Fruit fly (Drosophila melanogaster) whole organism, embryonic: Measurements from ENCODE around the gene CG9733.

Experiments
- B-H2 ChIP-seq: fragments of 200-800 bp; sonication (Bioruptor generic); optimal IDR thresholded peaks from 2 replicates; lab custom pipeline; 2018; ENCODE audit warnings: missing biosample characterization, mild to moderate bottlenecking, missing genetic modification characterization
- Bteb2 ChIP-seq: fragments of 200-800 bp; sonication (Bioruptor generic); optimal IDR thresholded peaks from 2 replicates; lab custom pipeline; 2016; ENCODE audit warnings: missing biosample characterization, missing genetic modification characterization
- CG10209 ChIP-seq: fragments of 200-800 bp; sonication (Bioruptor generic); optimal IDR thresholded peaks from 3 replicates; lab custom pipeline; 2017; ENCODE audit warnings: missing biosample characterization, mild to moderate bottlenecking, missing genetic modification characterization, missing genetic modification reagents
- CG10959 ChIP-seq: fragments of 200-800 bp; sonication (Bioruptor generic); IDR thresholded peaks from 2 replicates; pipeline ENCODE4 v1.3.6; 2022; ENCODE audit warnings: missing biosample characterization, missing genetic modification characterization
- CG12942 ChIP-seq: fragments of 200-800 bp; sonication (Bioruptor generic); optimal IDR thresholded peaks from 3 replicates; lab custom pipeline; 2016; ENCODE audit warnings: missing biosample characterization, missing genetic modification characterization
- CG14050 ChIP-seq: fragments of 200-800 bp; sonication (Bioruptor generic); IDR thresholded peaks from 3 replicates; pipeline ENCODE4 v1.3.6; 2022; ENCODE audit warnings: missing biosample characterization, missing genetic modification characterization
- CG1529 ChIP-seq: fragments of 200-800 bp; sonication (Bioruptor generic); optimal IDR thresholded peaks from 3 replicates; lab custom pipeline; 2018; ENCODE audit warnings: missing biosample characterization, missing genetic modification characterization
- CG16815 ChIP-seq: fragments of 200-800 bp; sonication (Bioruptor generic); optimal IDR thresholded peaks from 3 replicates; lab custom pipeline; 2017; ENCODE audit warnings: missing biosample characterization, mild to moderate bottlenecking, missing genetic modification characterization
- CG17385 ChIP-seq: fragments of 200-800 bp; sonication (Bioruptor generic); optimal IDR thresholded peaks from 3 replicates; lab custom pipeline; 2018; ENCODE audit warnings: missing biosample characterization, mild to moderate bottlenecking, missing genetic modification characterization
- CG17802 ChIP-seq: fragments of 200-800 bp; sonication (Bioruptor generic); optimal IDR thresholded peaks from 2 replicates; lab custom pipeline; 2018; ENCODE audit warnings: missing biosample characterization, mild to moderate bottlenecking, missing genetic modification characterization, moderate library complexity
- CG17912 ChIP-seq: fragments of 200-800 bp; sonication (Bioruptor generic); optimal IDR thresholded peaks from 2 replicates; lab custom pipeline; 2018; ENCODE audit warnings: missing biosample characterization, mild to moderate bottlenecking, missing genetic modification characterization
- CG18619 ChIP-seq: fragments of 200-800 bp; sonication (Bioruptor generic); optimal IDR thresholded peaks from 3 replicates; lab custom pipeline; 2017; ENCODE audit warnings: missing biosample characterization, mild to moderate bottlenecking, missing genetic modification characterization
- CG31441 ChIP-seq: fragments of 200-800 bp; sonication (Bioruptor generic); IDR thresholded peaks from 2 replicates; pipeline ENCODE4 v1.3.6; 2022; ENCODE audit warnings: missing biosample characterization, missing genetic modification characterization
- CG3838 ChIP-seq: fragments of 200-800 bp; sonication (Bioruptor generic); optimal IDR thresholded peaks from 3 replicates; lab custom pipeline; 2016; ENCODE audit warnings: missing biosample characterization, missing genetic modification characterization
- CG4820 ChIP-seq: fragments of 200-800 bp; sonication (Bioruptor generic); optimal IDR thresholded peaks from 3 replicates; lab custom pipeline; 2016; ENCODE audit warnings: missing biosample characterization, missing genetic modification characterization
- CG6654 ChIP-seq: fragments of 200-800 bp; sonication (Bioruptor generic); optimal IDR thresholded peaks from 2 replicates; lab custom pipeline; 2017; ENCODE audit warnings: missing biosample characterization, mild to moderate bottlenecking, missing genetic modification characterization
- CG6854 ChIP-seq: fragments of 200-800 bp; sonication (Bioruptor generic); optimal IDR thresholded peaks from 3 replicates; lab custom pipeline; 2017; ENCODE audit warnings: missing biosample characterization, mild to moderate bottlenecking, missing genetic modification characterization
- CG8281 ChIP-seq: fragments of 200-800 bp; sonication (Bioruptor generic); optimal IDR thresholded peaks from 2 replicates; lab custom pipeline; 2018; ENCODE audit warnings: missing biosample characterization, mild to moderate bottlenecking, missing genetic modification characterization, moderate library complexity
- CG9817 ChIP-seq: fragments of 200-800 bp; sonication (Bioruptor generic); optimal IDR thresholded peaks from 2 replicates; lab custom pipeline; 2018; ENCODE audit warnings: missing biosample characterization, mild to moderate bottlenecking, missing genetic modification characterization, moderate library complexity
- Chrac-16 ChIP-seq: fragments of 200-800 bp; sonication (Bioruptor generic); optimal IDR thresholded peaks from 3 replicates; lab custom pipeline; 2016; ENCODE audit warnings: missing biosample characterization, missing genetic modification characterization
- CkIIα-i1 ChIP-seq: fragments of 200-800 bp; sonication (Bioruptor generic); IDR thresholded peaks from 2 replicates; pipeline ENCODE4 v1.3.6; 2022; ENCODE audit warnings: missing biosample characterization, missing genetic modification characterization
- D ChIP-seq, 2 experiments: fragments of 200-800 bp in 1 of 2; fragments of >200 bp in 1 of 2; sonication (Bioruptor generic) in 1 of 2; optimal IDR thresholded peaks; 2 replicates in 1 of 2; 3 replicates in 1 of 2; lab custom pipeline; 2017; ENCODE audit warnings: mild to moderate bottlenecking in 1 of 2, missing biosample characterization in 1 of 2, missing genetic modification characterization in 1 of 2, missing genetic modification reagents in 1 of 2
- Dbx ChIP-seq: fragments of 200-800 bp; sonication (Bioruptor generic); IDR thresholded peaks from 3 replicates; pipeline ENCODE4 v1.3.6; 2022; ENCODE audit warnings: missing biosample characterization, missing genetic modification characterization
- Dll ChIP-seq: fragments of 200-800 bp; sonication (Bioruptor generic); IDR thresholded peaks from 4 replicates; pipeline ENCODE4 v1.3.6; 2022; ENCODE audit warnings: missing biosample characterization, missing genetic modification characterization; ENCODE audit not compliant: partially characterized antibody
- Doc3 ChIP-seq: fragments of 200-800 bp; sonication (Bioruptor generic); IDR thresholded peaks from 3 replicates; pipeline ENCODE4 v1.3.6; 2022; ENCODE audit warnings: missing biosample characterization, missing genetic modification characterization; ENCODE audit not compliant: partially characterized antibody
- Elba2 ChIP-seq: fragments of 200-800 bp; sonication (Bioruptor generic); optimal IDR thresholded peaks from 3 replicates; lab custom pipeline; 2016; ENCODE audit warnings: missing biosample characterization, missing genetic modification characterization
- Fer2 ChIP-seq: fragments of 200-800 bp; sonication (Bioruptor generic); optimal IDR thresholded peaks from 2 replicates; lab custom pipeline; 2018; ENCODE audit warnings: missing biosample characterization, mild to moderate bottlenecking, missing genetic modification characterization, moderate library complexity
- H2.0 ChIP-seq: fragments of 200-800 bp; sonication (Bioruptor generic); IDR thresholded peaks from 2 replicates; pipeline ENCODE4 v1.3.6; 2022; ENCODE audit warnings: missing biosample characterization, missing genetic modification characterization
- HmgZ ChIP-seq: fragments of 200-800 bp; sonication (Bioruptor generic); optimal IDR thresholded peaks from 2 replicates; lab custom pipeline; 2018; ENCODE audit warnings: missing biosample characterization, mild to moderate bottlenecking, missing genetic modification characterization
- Myb ChIP-seq: fragments of 200-800 bp; sonication (Bioruptor generic); optimal IDR thresholded peaks from 2 replicates; lab custom pipeline; 2016; ENCODE audit warnings: missing biosample characterization, missing genetic modification characterization
- Optix ChIP-seq: fragments of 200-800 bp; sonication (Bioruptor generic); IDR thresholded peaks from 3 replicates; pipeline ENCODE4 v1.3.6; 2022; ENCODE audit warnings: missing biosample characterization, missing genetic modification characterization
- YL-1 ChIP-seq: fragments of 200-800 bp; sonication (Bioruptor generic); optimal IDR thresholded peaks from 3 replicates; lab custom pipeline; 2017; ENCODE audit warnings: missing biosample characterization, mild to moderate bottlenecking, missing genetic modification characterization
- ab ChIP-seq: fragments of 200-800 bp; sonication (Bioruptor generic); optimal IDR thresholded peaks from 2 replicates; lab custom pipeline; 2016; ENCODE audit warnings: missing biosample characterization, missing genetic modification characterization
- ase ChIP-seq: fragments of 200-800 bp; sonication (Bioruptor generic); IDR thresholded peaks from 3 replicates; pipeline ENCODE4 v1.3.6; 2022; ENCODE audit warnings: missing biosample characterization, missing genetic modification characterization
- bowl ChIP-seq: fragments of 200-800 bp; sonication (Bioruptor generic); IDR thresholded peaks from 2 replicates; pipeline ENCODE4 v1.3.6; 2022; ENCODE audit warnings: missing biosample characterization, missing genetic modification characterization
- emc ChIP-seq: fragments of 200-800 bp; sonication (Bioruptor generic); optimal IDR thresholded peaks from 2 replicates; lab custom pipeline; 2016; ENCODE audit warnings: missing biosample characterization, missing genetic modification characterization
- fd102C ChIP-seq: fragments of 200-800 bp; sonication (Bioruptor generic); optimal IDR thresholded peaks from 2 replicates; lab custom pipeline; 2018; ENCODE audit warnings: missing biosample characterization, mild to moderate bottlenecking, missing genetic modification characterization, moderate library complexity
- grn ChIP-seq: fragments of 200-800 bp; sonication (Bioruptor generic); optimal IDR thresholded peaks from 3 replicates; lab custom pipeline; 2017; ENCODE audit warnings: missing biosample characterization, missing genetic modification characterization
- jumu ChIP-seq: fragments of 200-800 bp; sonication (Bioruptor generic); optimal IDR thresholded peaks from 3 replicates; lab custom pipeline; 2016; ENCODE audit warnings: missing biosample characterization, missing genetic modification characterization
- klu ChIP-seq: fragments of 200-800 bp; sonication (Bioruptor generic); IDR thresholded peaks from 2 replicates; pipeline ENCODE4 v1.3.6; 2022; ENCODE audit warnings: missing biosample characterization, missing genetic modification characterization
- nom ChIP-seq: fragments of 200-800 bp; sonication (Bioruptor generic); optimal IDR thresholded peaks from 2 replicates; lab custom pipeline; 2017; ENCODE audit warnings: missing biosample characterization, missing genetic modification characterization, mild to moderate bottlenecking, moderate library complexity, missing genetic modification reagents
- otp ChIP-seq: fragments of 200-800 bp; sonication (Bioruptor generic); IDR thresholded peaks from 3 replicates; pipeline ENCODE4, ENCODE4 v1.3.6; 2022; ENCODE audit warnings: missing biosample characterization, missing genetic modification characterization
- phol ChIP-seq: fragments of 200-800 bp; sonication (Bioruptor generic); optimal IDR thresholded peaks from 3 replicates; lab custom pipeline; 2018; ENCODE audit warnings: missing biosample characterization, mild to moderate bottlenecking, missing genetic modification characterization, moderate library complexity
- ranshi ChIP-seq: fragments of 200-800 bp; sonication (Bioruptor generic); IDR thresholded peaks from 2 replicates; pipeline ENCODE4 v1.3.6; 2022; ENCODE audit warnings: missing biosample characterization, missing genetic modification characterization
- slou ChIP-seq: fragments of 200-800 bp; sonication (Bioruptor generic); optimal IDR thresholded peaks from 3 replicates; lab custom pipeline; 2016; ENCODE audit warnings: missing biosample characterization, missing genetic modification characterization
- sob ChIP-seq: fragments of 200-800 bp; sonication (Bioruptor generic); IDR thresholded peaks from 2 replicates; pipeline ENCODE4 v1.3.6; 2022; ENCODE audit warnings: missing biosample characterization, missing genetic modification characterization
- sqz ChIP-seq: fragments of 200-800 bp; sonication (Bioruptor generic); optimal IDR thresholded peaks from 3 replicates; lab custom pipeline; 2018; ENCODE audit warnings: missing biosample characterization, mild to moderate bottlenecking, missing genetic modification characterization
- tx ChIP-seq: fragments of 200-800 bp; sonication (Bioruptor generic); optimal IDR thresholded peaks from 2 replicates; lab custom pipeline; 2016; ENCODE audit warnings: missing biosample characterization, missing genetic modification characterization
- unpg ChIP-seq: fragments of 200-800 bp; sonication (Bioruptor generic); optimal IDR thresholded peaks from 3 replicates; lab custom pipeline; 2018; ENCODE audit warnings: missing biosample characterization, mild to moderate bottlenecking, missing genetic modification characterization, moderate library complexity

Gene CG9733

DNA sequence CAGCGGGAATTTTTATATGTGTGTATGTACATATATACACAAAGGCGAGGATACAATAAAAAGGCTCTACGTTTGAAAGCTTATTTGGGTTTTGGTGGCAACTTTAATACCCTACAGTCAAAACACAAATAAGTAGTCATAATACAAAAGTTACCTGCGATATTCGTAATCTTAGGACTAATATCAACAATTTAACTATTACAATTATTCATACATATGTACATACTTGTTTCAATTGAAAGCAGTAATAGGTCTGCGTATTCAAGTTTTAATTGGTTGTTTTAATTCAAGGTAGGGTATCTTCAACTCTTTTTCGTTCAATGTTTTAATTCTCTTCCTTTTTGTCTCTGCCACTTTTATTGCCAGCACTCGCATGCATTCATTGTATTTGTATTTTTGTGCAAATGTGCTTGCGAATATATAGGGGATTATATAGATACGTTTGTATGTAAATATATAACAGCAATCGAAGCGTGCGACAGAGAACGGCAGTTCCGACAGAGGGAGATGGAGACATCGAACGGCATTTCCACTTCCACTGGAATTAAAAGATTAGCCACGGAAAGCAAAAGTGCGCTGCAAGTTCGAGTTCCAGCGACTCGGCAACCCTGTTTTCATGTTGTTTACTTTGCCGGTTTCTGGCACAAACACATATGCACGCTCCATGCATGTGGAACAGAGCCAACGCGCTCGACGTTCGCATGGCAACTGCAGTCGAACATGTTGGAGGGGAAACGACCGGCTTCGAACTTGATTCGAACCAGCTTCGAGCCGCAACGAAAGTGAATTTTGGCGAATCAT, 30.2 kb upstream of the CG9733 start (continued):
- TF ChIP-seq CG10959 (GFP tag; lab: Robert Waterston, UW): peak; percentile 24; the same call in 1 of the 2 replicates
- TF ChIP-seq B-H2 (GFP tag; lab: Kevin White, UChicago): no peak
- peak; percentile 17; the same call in 1 of the 3 replicates for TF ChIP-seq otp (GFP tag; lab: Robert Waterston, UW)
- TF ChIP-seq CG17912: peak; percentile 50
- no peak for TF ChIP-seq ab (GFP tag; lab: Kevin White, UChicago)
- TF ChIP-seq CG6654: no peak
- TF ChIP-seq CG16815 (GFP tag; lab: Kevin White, UChicago): no peak
- peak; percentile 43; the same call in 1 of the 2 replicates for TF ChIP-seq H2.0
- TF ChIP-seq bowl (GFP tag; lab: Robert Waterston, UW): no peak
- TF ChIP-seq grn (GFP tag; lab: Kevin White, UChicago): no peak
- no peak for TF ChIP-seq HmgZ (tag; lab: Kevin White, UChicago)
- TF ChIP-seq CG4820 (GFP tag; lab: Kevin White, UChicago): peak; percentile 11
- TF ChIP-seq jumu: no peak
- TF ChIP-seq CkIIα-i1 (GFP tag; lab: Robert Waterston, UW): no peak
- no peak for TF ChIP-seq klu (GFP tag; lab: Robert Waterston, UW)
- TF ChIP-seq CG17385 (GFP tag; lab: Kevin White, UChicago): peak; percentile 28
- TF ChIP-seq Myb (GFP tag; lab: Kevin White, UChicago): peak; percentile 16
- TF ChIP-seq tx (GFP tag; lab: Kevin White, UChicago): no peak
- TF ChIP-seq Optix: peak; percentile 58; the same call in 1 of the 3 replicates
- TF ChIP-seq fd102C (GFP tag; lab: Kevin White, UChicago): no peak
- TF ChIP-seq CG10209 (GFP tag; lab: Kevin White, UChicago): no peak
- no peak for TF ChIP-seq Doc3 (GFP tag; lab: Robert Waterston, UW)
- TF ChIP-seq CG12942: peak; percentile 45
- TF ChIP-seq unpg: peak; percentile 59
- TF ChIP-seq Dll (GFP tag; lab: Robert Waterston, UW): no peak
- TF ChIP-seq CG8281 (tag; lab: Kevin White, UChicago): no peak
- no peak for TF ChIP-seq Elba2 (GFP tag; lab: Kevin White, UChicago)
- no peak for TF ChIP-seq CG17802 (tag; lab: Kevin White, UChicago)
- peak; percentile 82 for TF ChIP-seq nom (GFP tag; lab: Kevin White, UChicago)
- no peak for TF ChIP-seq Dbx (GFP tag; lab: Robert Waterston, UW)
- TF ChIP-seq ranshi (GFP tag; lab: Robert Waterston, UW): peak; percentile 48; the same call in 1 of the 2 replicates
- TF ChIP-seq Chrac-16 (GFP tag; lab: Kevin White, UChicago): peak; percentile 29
- peak; percentile 36 for TF ChIP-seq phol (tag; lab: Kevin White, UChicago)
- peak; percentile 31; the same call in 1 of the 2 replicates for TF ChIP-seq sob (GFP tag; lab: Robert Waterston, UW)
- TF ChIP-seq emc (GFP tag; lab: Kevin White, UChicago): no peak
- peak; percentile 39 for TF ChIP-seq CG1529 (GFP tag; lab: Kevin White, UChicago)
- no peak for TF ChIP-seq Bteb2 (GFP tag; lab: Kevin White, UChicago)
- TF ChIP-seq CG3838 (GFP tag; lab: Kevin White, UChicago): no peak
- TF ChIP-seq CG31441 (GFP tag; lab: Robert Waterston, UW): no peak; the same call in 1 of the 2 replicates
- TF ChIP-seq CG18619 (GFP tag; lab: Kevin White, UChicago): peak; percentile 47
- TF ChIP-seq CG14050: 0 out of 3 replicates have a peak, but pooled peaks have one; percentile 14
- TF ChIP-seq CG9817: peak; percentile 27
- TF ChIP-seq CG6854: no peak
- no peak for TF ChIP-seq ase
- no peak for TF ChIP-seq slou (GFP tag; lab: Kevin White, UChicago)
- TF ChIP-seq D (optimal IDR thresholded peaks at IDR 0.05; lab: Kevin White, UChicago): no peak
- TF ChIP-seq D (GFP tag; optimal IDR thresholded peaks at IDR 0.05; lab: Kevin White, UChicago): peak; percentile 36
- TF ChIP-seq YL-1 (GFP tag; lab: Kevin White, UChicago): no peak
- TF ChIP-seq Fer2 (tag; lab: Kevin White, UChicago): no peak
- no peak for TF ChIP-seq sqz (GFP tag; lab: Kevin White, UChicago)
